Worm (Caenorhabditis elegans) whole organism, L4/young adult: ENCODE data around the gene ZK783.7.

Source experiments
- W03F9.2 ChIP-seq: fragments of 150-350 bp; optimal IDR thresholded peaks from 2 replicates; lab custom pipeline; 2014; ENCODE audit warnings: missing biosample characterization, missing genetic modification characterization
- him-1 ChIP-seq: sonication (generic microtip); optimal IDR thresholded peaks from 2 replicates; lab custom pipeline; 2016; ENCODE audit warnings: missing genotype, missing genetic modification reagents, missing genetic modification characterization, missing compliant biosample characterization

DNA sequence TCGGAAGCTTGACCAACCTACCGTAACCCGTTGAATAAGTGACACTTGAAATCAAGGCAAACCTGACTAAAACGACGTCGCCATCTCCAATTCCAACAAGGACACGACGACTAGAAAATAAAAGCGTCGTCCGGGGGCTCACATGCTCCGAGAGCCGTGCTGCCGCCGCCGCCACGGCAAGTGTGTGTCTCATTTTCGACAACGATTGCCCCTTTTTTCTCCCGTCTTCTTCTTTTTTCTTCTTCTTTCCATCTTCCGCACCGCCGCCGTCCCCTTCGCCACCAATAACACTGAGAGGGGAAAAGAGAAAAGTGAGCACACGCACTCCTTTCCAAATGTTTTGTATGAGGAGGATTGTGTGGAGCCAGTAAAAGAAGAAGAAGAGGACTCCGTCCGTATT is 4.6 kb downstream of the ZK783.7 start:
- TF ChIP-seq him-1 (tag; lab: Kevin White, UChicago) (no peak), W03F9.2 (no peak)
